Worm (Caenorhabditis elegans) whole organism, L4 larva: ENCODE measurements around the gene T08B1.1.

Experiments
- D1046.2 ChIP-seq: fragments of 200-800 bp; sonication (Bioruptor generic); IDR thresholded peaks from 2 replicates; pipeline ENCODE4 v1.3.6; 2022; ENCODE audit warnings: missing genetic modification characterization, missing compliant biosample characterization
- F26F4.8 ChIP-seq: fragments of 200-800 bp; sonication (Bioruptor generic); conservative IDR thresholded peaks from 2 replicates; pipeline ENCODE4 v1.3.6; 2022; ENCODE audit warnings: missing genetic modification characterization, missing compliant biosample characterization
- F49E8.2 ChIP-seq: sonication (generic microtip); optimal IDR thresholded peaks from 2 replicates; lab custom pipeline; 2016; ENCODE audit warnings: missing compliant biosample characterization, mild to moderate bottlenecking, missing genetic modification characterization, borderline replicate concordance
- Y5F2A.4 ChIP-seq: fragments of 200-800 bp; sonication (Bioruptor generic); optimal IDR thresholded peaks from 2 replicates; lab custom pipeline; 2018; ENCODE audit warnings: mild to moderate bottlenecking, missing genetic modification characterization, missing compliant biosample characterization
- aha-1 ChIP-seq: fragments of 150-350 bp; peaks from one replicate; lab custom pipeline; 2014; ENCODE audit warnings: missing biosample characterization, missing genetic modification characterization
- ceh-44 ChIP-seq: fragments of 200-800 bp; sonication (Bioruptor generic); IDR thresholded peaks from 2 replicates; pipeline ENCODE4 v1.3.6; 2022; ENCODE audit warnings: missing genetic modification reagents, missing genetic modification characterization, missing compliant biosample characterization
- ces-1 ChIP-seq: fragments of 150-350 bp; sonication (generic microtip); optimal IDR thresholded peaks from 4 replicates; lab custom pipeline; 2014; ENCODE audit warnings: missing biosample characterization, missing genetic modification reagents, missing genetic modification characterization
- daf-12 ChIP-seq: fragments of 150-350 bp; optimal IDR thresholded peaks from 2 replicates; lab custom pipeline; 2014; ENCODE audit warnings: missing biosample characterization, missing genetic modification reagents, missing genetic modification characterization
- dmd-6 ChIP-seq: fragments of 200-800 bp; sonication (Bioruptor generic); IDR thresholded peaks from 2 replicates; pipeline ENCODE4 v1.3.6; 2022; ENCODE audit warnings: missing genetic modification reagents, missing genetic modification characterization, missing compliant biosample characterization
- duxl-1 ChIP-seq: sonication (generic microtip); optimal IDR thresholded peaks from 2 replicates; lab custom pipeline; 2016; ENCODE audit warnings: mild to moderate bottlenecking, missing genetic modification characterization, moderate library complexity, missing compliant biosample characterization; ENCODE audit not compliant: poor library complexity
- hif-1 ChIP-seq, 2 experiments: sonication (generic microtip); optimal IDR thresholded peaks; 2 replicates each; lab custom pipeline; 2016 to 2017; ENCODE audit warnings: missing compliant biosample characterization in 2 of 2, missing genetic modification characterization in 2 of 2, missing genetic modification reagents in 2 of 2, missing genotype in 2 of 2, mild to moderate bottlenecking in 1 of 2
- hlh-11 ChIP-seq: fragments of 200-800 bp; sonication (Bioruptor generic); optimal IDR thresholded peaks from 2 replicates; lab custom pipeline; 2018; ENCODE audit warnings: mild to moderate bottlenecking, missing genetic modification characterization, missing compliant biosample characterization
- hmg-1.1 ChIP-seq: fragments of 200-800 bp; sonication (Bioruptor generic); IDR thresholded peaks from 2 replicates; pipeline ENCODE4 v1.3.6; 2022; ENCODE audit warnings: missing genetic modification reagents, missing genetic modification characterization, missing compliant biosample characterization
- lin-1 ChIP-seq: fragments of 200-800 bp; sonication (Bioruptor generic); IDR thresholded peaks from 2 replicates; pipeline ENCODE4 v1.3.6; 2022; ENCODE audit warnings: missing genetic modification reagents, missing genetic modification characterization, missing compliant biosample characterization
- lin-13 ChIP-seq: fragments of 150-350 bp; optimal IDR thresholded peaks from 2 replicates; lab custom pipeline; 2014; ENCODE audit warnings: missing biosample characterization, missing genetic modification reagents, missing genetic modification characterization
- lin-38 ChIP-seq: fragments of 200-800 bp; sonication (Bioruptor generic); IDR thresholded peaks from 2 replicates; pipeline ENCODE4 v1.3.6; 2022; ENCODE audit warnings: missing genetic modification reagents, missing genetic modification characterization, missing compliant biosample characterization
- lir-3 ChIP-seq: sonication (generic microtip); optimal IDR thresholded peaks from 2 replicates; lab custom pipeline; 2016; ENCODE audit warnings: mild to moderate bottlenecking, missing genetic modification characterization, missing compliant biosample characterization
- lsy-2 ChIP-seq, 2 experiments: fragments of 150-350 bp in 1 of 2; sonication (generic microtip) in 1 of 2; optimal IDR thresholded peaks; 2 replicates each; lab custom pipeline; 2014 to 2017; ENCODE audit warnings: missing biosample characterization in 2 of 2, missing genetic modification characterization in 2 of 2
- madf-9 ChIP-seq: fragments of 200-800 bp; sonication (Bioruptor generic); conservative IDR thresholded peaks from 2 replicates; pipeline ENCODE4 v1.3.6; 2022; ENCODE audit warnings: missing genetic modification reagents, missing genetic modification characterization, missing compliant biosample characterization
- mxl-2 ChIP-seq: fragments of 200-800 bp; sonication (Bioruptor generic); conservative IDR thresholded peaks from 2 replicates; pipeline ENCODE4 v1.3.6; 2022; ENCODE audit warnings: missing genetic modification reagents, missing genetic modification characterization, missing compliant biosample characterization
- nhr-10 ChIP-seq: fragments of 150-350 bp; optimal IDR thresholded peaks from 2 replicates; lab custom pipeline; 2014; ENCODE audit warnings: missing biosample characterization, missing genetic modification characterization
- nhr-28 ChIP-seq: fragments of 150-350 bp; optimal IDR thresholded peaks from 2 replicates; lab custom pipeline; 2014; ENCODE audit warnings: missing biosample characterization, missing genetic modification characterization
- nhr-41 ChIP-seq: fragments of 200-800 bp; sonication (Bioruptor generic); IDR thresholded peaks from 2 replicates; pipeline ENCODE4 v1.3.6; 2022; ENCODE audit warnings: missing genetic modification reagents, missing genetic modification characterization, missing compliant biosample characterization
- nhr-48 ChIP-seq: sonication (generic microtip); optimal IDR thresholded peaks from 2 replicates; lab custom pipeline; 2016; ENCODE audit warnings: mild to moderate bottlenecking, missing genetic modification characterization, missing compliant biosample characterization
- nhr-76 ChIP-seq: fragments of 150-350 bp; optimal IDR thresholded peaks from 2 replicates; lab custom pipeline; 2014; ENCODE audit warnings: missing biosample characterization, missing genetic modification characterization
- php-3 ChIP-seq: fragments of 200-800 bp; sonication (Bioruptor generic); IDR thresholded peaks from 2 replicates; pipeline ENCODE4 v1.3.6; 2022; ENCODE audit warnings: missing genetic modification reagents, missing genetic modification characterization, missing compliant biosample characterization
- rbr-2 ChIP-seq: sonication (generic microtip); optimal IDR thresholded peaks from 2 replicates; lab custom pipeline; 2016; ENCODE audit warnings: missing genotype, missing genetic modification characterization, missing compliant biosample characterization
- saeg-2 ChIP-seq: fragments of 200-800 bp; sonication (Bioruptor generic); IDR thresholded peaks from 2 replicates; pipeline ENCODE4 v1.3.6; 2022; ENCODE audit warnings: missing genetic modification reagents, missing genetic modification characterization, missing compliant biosample characterization
- sdz-12 ChIP-seq: fragments of 200-800 bp; sonication (Bioruptor generic); optimal IDR thresholded peaks from 2 replicates; lab custom pipeline; 2018; ENCODE audit warnings: mild to moderate bottlenecking, missing genetic modification characterization, missing compliant biosample characterization
- skn-1 ChIP-seq: fragments of 150-350 bp; optimal IDR thresholded peaks from 2 replicates; lab custom pipeline; 2014; ENCODE audit warnings: missing biosample characterization, missing genetic modification characterization
- snpc-1.2 ChIP-seq: fragments of 200-800 bp; sonication (Bioruptor generic); IDR thresholded peaks from 2 replicates; pipeline ENCODE4 v1.3.6; 2022; ENCODE audit warnings: missing genetic modification reagents, missing genetic modification characterization, missing compliant biosample characterization
- snpc-4 ChIP-seq: fragments of 150-350 bp; optimal IDR thresholded peaks from 2 replicates; lab custom pipeline; 2014; ENCODE audit warnings: missing biosample characterization, missing genetic modification characterization
- unc-62 ChIP-seq, 3 experiments: fragments of 150-350 bp in 1 of 3; sonication (generic microtip); optimal IDR thresholded peaks in 2 of 3; peaks in 1 of 3; 1 replicate in 1 of 3; 2 replicates in 2 of 3; lab custom pipeline; 2014 to 2017; ENCODE audit warnings: missing biosample characterization in 3 of 3, missing genetic modification characterization in 3 of 3, missing genetic modification reagents in 3 of 3, missing genotype in 1 of 3
- vab-7 ChIP-seq: fragments of 200-800 bp; sonication (Bioruptor generic); IDR thresholded peaks from 2 replicates; pipeline ENCODE4 v1.3.6; 2022; ENCODE audit warnings: missing genetic modification reagents, missing genetic modification characterization, missing compliant biosample characterization
- zfp-3 ChIP-seq: fragments of 200-800 bp; sonication (Bioruptor generic); conservative IDR thresholded peaks from 2 replicates; pipeline ENCODE4 v1.3.6; 2022; ENCODE audit warnings: missing genetic modification reagents, missing genetic modification characterization, missing compliant biosample characterization
- ztf-11 ChIP-seq: fragments of 150-350 bp; optimal IDR thresholded peaks from 2 replicates; lab custom pipeline; 2014; ENCODE audit warnings: missing biosample characterization, missing genetic modification characterization
- ztf-7 ChIP-seq: fragments of 150-350 bp; optimal IDR thresholded peaks from 2 replicates; lab custom pipeline; 2014; ENCODE audit warnings: missing biosample characterization, missing genetic modification characterization

T08B1.1 gene

ce11 chrV:1989220-1989619 lies 2.4 kb upstream of the T08B1.1 start (continued):
- TF ChIP-seq lin-38 (GFP tag; lab: Robert Waterston, UW) (no peak), skn-1 (tag; lab: Kevin White, UChicago) (no peak), php-3 (GFP tag; lab: Robert Waterston, UW) (no peak), ces-1 (GFP tag; lab: Kevin White, UChicago) (no peak), snpc-4 (tag; lab: Kevin White, UChicago) (no peak), ztf-11 (tag; lab: Kevin White, UChicago) (no peak)
- TF ChIP-seq, all 104 proteins: peak for 6

DNA sequence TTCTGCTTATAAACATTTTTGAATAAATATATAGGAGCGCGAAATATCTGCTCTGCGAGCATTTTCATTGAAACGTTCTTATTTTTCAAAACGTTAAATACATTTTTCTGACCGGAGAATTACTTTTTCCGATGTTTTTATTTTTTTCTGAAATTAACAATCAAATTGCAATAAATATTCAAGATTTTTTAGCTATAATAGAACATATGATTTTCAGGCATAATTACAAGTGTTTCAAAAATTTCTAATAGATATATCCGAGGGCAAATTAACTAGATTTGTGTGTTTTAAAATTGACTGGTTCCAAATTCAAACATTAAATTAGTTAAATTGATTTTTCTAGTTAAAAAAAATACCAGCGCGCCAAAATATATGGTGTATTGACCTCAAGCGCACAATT lies 7.9 kb downstream of the T08B1.1 start, which contains the start of gene T08B1.4:
Gene T08B1.4 (plus strand): TSS at position 301 of the 400 bp plus-strand sequence.
- no peak for TF ChIP-seq daf-12 (tag; lab: Kevin White, UChicago)
- TF ChIP-seq, all 104 proteins: peak for 0

DNA sequence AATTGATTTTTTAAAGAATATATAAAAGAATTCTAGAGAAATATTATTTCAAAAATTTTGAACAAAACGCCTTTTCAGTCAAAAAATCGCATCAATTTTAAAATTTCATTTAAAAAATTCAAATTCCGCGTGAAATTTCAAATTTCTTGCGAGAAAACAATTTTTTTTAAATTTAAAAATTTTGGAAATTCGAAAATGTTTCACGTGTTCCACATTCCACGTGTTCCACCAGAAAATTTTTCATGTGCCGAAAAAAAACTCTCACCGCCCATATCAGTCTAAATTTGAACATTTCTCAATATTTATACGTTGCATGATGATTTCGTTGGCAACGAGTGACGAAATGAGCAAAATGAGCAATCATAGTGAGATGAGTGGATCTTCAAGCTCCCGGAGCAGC lies 11.8 kb downstream of the T08B1.1 start, which contains the start of gene fbxa-201:
Gene fbxa-201 (plus strand): TSS at position 301 of the 400 bp plus-strand sequence.
- TF ChIP-seq hlh-11 (tag; lab: Kevin White, UChicago) (no peak), skn-1 (tag; lab: Kevin White, UChicago) (no peak), saeg-2 (no peak), madf-9 (GFP tag; lab: Robert Waterston, UW) (no peak), F26F4.8 (GFP tag; lab: Robert Waterston, UW) (no peak), unc-62 (GFP tag; optimal IDR thresholded peaks at IDR 0.05 in 1 of 2; lab: Kevin White, UChicago) (no peak), unc-62 (tag; optimal IDR thresholded peaks at IDR 0.05; lab: Kevin White, UChicago) (no peak)

DNA sequence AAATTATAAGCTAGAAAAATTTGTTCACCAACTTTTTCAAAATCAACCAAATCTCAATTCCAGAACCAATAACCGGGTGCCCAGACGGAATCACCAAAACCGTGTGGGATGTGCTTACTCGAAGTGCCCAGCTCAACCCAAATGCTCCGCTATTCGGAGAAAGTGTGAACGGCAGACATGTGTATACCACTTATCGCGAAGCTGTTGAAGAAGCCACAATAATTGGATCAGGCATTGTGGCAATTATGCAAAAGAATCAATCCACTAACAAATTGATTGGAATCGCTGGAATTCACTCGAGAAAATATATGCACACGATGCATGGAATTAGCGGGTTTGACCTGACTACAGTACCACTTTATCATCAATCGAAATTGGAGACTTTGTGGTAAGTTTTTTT lies 17.2 kb downstream of the T08B1.1 start:
- peak in 1 of 2 experiments; percentile 95 for TF ChIP-seq unc-62 (GFP tag; optimal IDR thresholded peaks at IDR 0.05 in 1 of 2; lab: Kevin White, UChicago)
- TF ChIP-seq unc-62 (tag; optimal IDR thresholded peaks at IDR 0.05; lab: Kevin White, UChicago), result no peak
- TF ChIP-seq sdz-12 (GFP tag; lab: Kevin White, UChicago), result no peak

DNA sequence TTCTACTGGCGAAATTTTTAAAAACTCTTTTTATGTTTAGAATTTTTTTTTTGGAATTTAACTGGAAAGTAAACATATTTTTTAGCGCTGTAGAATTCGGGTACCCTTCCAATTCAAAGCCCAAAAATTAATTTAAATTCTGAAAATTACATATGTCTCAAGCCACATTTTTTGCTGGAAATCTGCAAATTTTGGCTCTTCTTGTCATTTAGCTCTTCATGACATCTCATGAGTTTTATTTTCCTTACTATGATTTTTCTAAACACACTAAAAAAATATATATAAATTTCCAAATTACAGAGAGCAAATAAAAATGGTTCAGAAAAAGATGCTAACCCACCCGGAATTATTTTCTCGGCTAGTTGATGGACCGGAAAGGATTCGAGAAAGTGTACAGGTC lies 17.6 kb downstream of the T08B1.1 start, which contains the start of gene acs-3:
Gene acs-3 (plus strand): TSS at position 301 of the 400 bp plus-strand sequence.
- no peak for TF ChIP-seq mxl-2
- TF ChIP-seq unc-62 (GFP tag; optimal IDR thresholded peaks at IDR 0.05 in 1 of 2; lab: Kevin White, UChicago), result peak in 1 of 2 experiments; percentile 41
- no peak for TF ChIP-seq unc-62 (tag; optimal IDR thresholded peaks at IDR 0.05; lab: Kevin White, UChicago)

DNA sequence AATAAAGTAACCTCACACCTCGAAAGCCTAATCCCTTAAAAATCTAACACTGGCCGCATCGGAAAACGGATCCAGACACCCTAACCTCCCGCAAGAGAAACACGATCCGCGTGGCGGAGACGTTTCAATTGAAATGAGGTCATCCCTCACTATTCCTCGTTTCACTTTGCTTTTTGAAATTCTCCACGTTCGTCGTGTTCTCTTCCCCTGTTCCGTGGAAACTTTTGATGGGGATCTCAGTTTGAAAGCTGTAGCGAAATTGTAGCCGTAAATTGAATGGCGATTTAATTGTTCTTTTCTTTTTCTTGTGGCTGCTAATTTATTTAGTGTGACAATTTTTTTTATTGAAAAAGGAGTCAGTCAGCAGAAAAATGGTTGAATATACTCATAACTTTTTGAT lies 18.0 kb downstream of the T08B1.1 start:
- TF ChIP-seq aha-1 (peak; percentile 59), F49E8.2 (tag; lab: Kevin White, UChicago) (no peak)
- TF ChIP-seq, all 104 proteins: peak for 1

DNA sequence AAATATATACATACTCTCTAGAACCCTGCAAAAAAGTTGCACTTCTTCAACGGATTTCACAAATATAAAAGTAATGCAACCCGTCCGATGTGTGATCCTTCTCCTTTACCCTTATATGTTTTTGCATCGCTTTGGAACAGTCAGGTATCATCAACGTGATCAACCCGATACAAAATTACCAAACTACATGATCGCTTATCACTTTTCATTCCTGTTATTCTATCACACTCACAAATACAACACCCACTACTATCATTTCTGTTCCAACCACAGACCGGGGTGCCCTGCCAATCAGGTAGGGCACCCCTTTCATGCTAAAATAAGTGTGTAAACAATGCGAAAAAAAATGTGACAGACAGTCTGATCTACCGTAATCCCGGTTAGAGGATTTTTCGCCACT lies 19.9 kb downstream of the T08B1.1 start:
- TF ChIP-seq lin-13 (GFP tag; lab: Kevin White, UChicago), result no peak
- TF ChIP-seq lir-3, result no peak
- TF ChIP-seq duxl-1 (tag; lab: Kevin White, UChicago), result no peak
- peak; percentile 49 for TF ChIP-seq aha-1
- TF ChIP-seq lin-1 (GFP tag; lab: Robert Waterston, UW), result no peak
- TF ChIP-seq vab-7, result no peak
- TF ChIP-seq dmd-6 (GFP tag; lab: Robert Waterston, UW), result peak; percentile 37; the same call in 1 of the 2 replicates
- no peak for TF ChIP-seq nhr-48
- no peak for TF ChIP-seq ceh-44
- TF ChIP-seq hmg-1.1, result no peak
- TF ChIP-seq D1046.2 (GFP tag; lab: Robert Waterston, UW), result no peak
- TF ChIP-seq hif-1 (tag; optimal IDR thresholded peaks at IDR 0.05; lab: Kevin White, UChicago), result no peak
- peak; percentile 39 for TF ChIP-seq nhr-76 (tag; lab: Kevin White, UChicago)
- TF ChIP-seq zfp-3 (GFP tag; lab: Robert Waterston, UW), result no peak
- TF ChIP-seq ces-1 (GFP tag; lab: Kevin White, UChicago), result no peak
- no peak for TF ChIP-seq Y5F2A.4 (GFP tag; lab: Kevin White, UChicago)
- no peak for TF ChIP-seq lsy-2 (tag; optimal IDR thresholded peaks at IDR 0.05; lab: Kevin White, UChicago)
- TF ChIP-seq snpc-1.2 (GFP tag; lab: Robert Waterston, UW), result no peak
- no peak for TF ChIP-seq nhr-10
- TF ChIP-seq skn-1 (tag; lab: Kevin White, UChicago), result no peak
- peak; percentile 11 for TF ChIP-seq nhr-28 (tag; lab: Kevin White, UChicago)
- TF ChIP-seq nhr-41 (GFP tag; lab: Robert Waterston, UW), result no peak
- no peak for TF ChIP-seq rbr-2 (tag; lab: Kevin White, UChicago)
- TF ChIP-seq ztf-7 (tag; lab: Kevin White, UChicago), result no peak
